Worm (Caenorhabditis elegans): ENCODE data around the gene pals-34.

Gene pals-34

ce11 chrV:7928660-7929059 lies 27.6 kb downstream of the pals-34 start, which contains the start of gene srsx-5:
TSS of gene srsx-5 (plus strand) at chrV:7928960.
- TF ChIP-seq akir-1 (GFP tag; optimal IDR thresholded peaks at IDR 0.05) (no peak), ztf-28 (GFP tag; IDR thresholded peaks at IDR 0.05) (no peak), ztf-25 (GFP tag; IDR thresholded peaks at IDR 0.05) (no peak), ceh-40 (GFP tag; IDR thresholded peaks at IDR 0.05) (no peak), D2030.7 (GFP tag; IDR thresholded peaks at IDR 0.05) (no peak), madf-8 (GFP tag; conservative IDR thresholded peaks at IDR 0.05) (no peak), F33H1.4 (GFP tag; IDR thresholded peaks at IDR 0.05) (no peak), ama-1 (optimal IDR thresholded peaks at IDR 0.05) (no peak), ama-1 (GFP tag; optimal IDR thresholded peaks at IDR 0.05) (no peak), ets-4 (GFP tag; optimal IDR thresholded peaks at IDR 0.05) (no peak), Y67H2A.10 (GFP tag; conservative IDR thresholded peaks at IDR 0.05) (no peak), tbx-9 (tag; optimal IDR thresholded peaks at IDR 0.05; ENCODE audit: borderline replicate concordance) (no peak), hrde-1 (tag; optimal IDR thresholded peaks at IDR 0.05; ENCODE audit: borderline replicate concordance) (no peak), tlf-1 (GFP tag; optimal IDR thresholded peaks at IDR 0.05) (no peak), mes-4 (tag; optimal IDR thresholded peaks at IDR 0.05) (no peak), sdz-38 (tag; optimal IDR thresholded peaks at IDR 0.05) (no peak), lir-1 (GFP tag; conservative IDR thresholded peaks at IDR 0.05) (no peak), C06A6.2 (GFP tag; conservative IDR thresholded peaks at IDR 0.05) (no peak), attf-6 (GFP tag; IDR thresholded peaks at IDR 0.05) (no peak), lin-40 (tag; optimal IDR thresholded peaks at IDR 0.05) (no peak)

- TF ChIP-seq atf-7 (tag; optimal IDR thresholded peaks at IDR 0.05) (no peak), aptf-3 (GFP tag; IDR thresholded peaks at IDR 0.05) (no peak), T26A5.8 (tag; optimal IDR thresholded peaks at IDR 0.05) (no peak), ztf-28 (GFP tag; IDR thresholded peaks at IDR 0.05) (no peak), K12H6.12 (tag; optimal IDR thresholded peaks at IDR 0.05) (no peak), lsl-1 (GFP tag; optimal IDR thresholded peaks at IDR 0.05) (no peak), pha-4 (tag; optimal IDR thresholded peaks at IDR 0.05) (no peak), F22D6.2 (tag; optimal IDR thresholded peaks at IDR 0.05) (no peak), him-1 (tag; optimal IDR thresholded peaks at IDR 0.05) (no peak), athp-1 (tag; optimal IDR thresholded peaks at IDR 0.05) (no peak), lin-26 (GFP tag; IDR thresholded peaks at IDR 0.05) (no peak), mes-4 (tag; optimal IDR thresholded peaks at IDR 0.05) (no peak), F39B2.1 (GFP tag; IDR thresholded peaks at IDR 0.05) (no peak), mxl-1 (tag; optimal IDR thresholded peaks at IDR 0.05) (no peak), tbp1 (GFP tag; optimal IDR thresholded peaks at IDR 0.05) (no peak), gei-17 (GFP tag; optimal IDR thresholded peaks at IDR 0.05) (no peak), madf-8 (GFP tag; conservative IDR thresholded peaks at IDR 0.05) (no peak), attf-3 (GFP tag; conservative IDR thresholded peaks at IDR 0.05) (no peak), mcd-1 (GFP tag; IDR thresholded peaks at IDR 0.05) (no peak), rcor-1 (GFP tag; IDR thresholded peaks at IDR 0.05) (no peak)
Observed at ce11 chrV:7926784-7927183, 29.5 kb downstream of the pals-34 start, which contains the start of gene srsx-6. TSS of gene srsx-6 (plus strand) at chrV:7927084.

- TF ChIP-seq madf-3 (GFP tag; IDR thresholded peaks at IDR 0.05) (no peak), D2030.7 (GFP tag; IDR thresholded peaks at IDR 0.05) (no peak), mxl-1 (tag; optimal IDR thresholded peaks at IDR 0.05) (no peak), F39B2.1 (GFP tag; IDR thresholded peaks at IDR 0.05) (no peak), tlf-1 (GFP tag; optimal IDR thresholded peaks at IDR 0.05) (no peak), ceh-58 (GFP tag; IDR thresholded peaks at IDR 0.05) (no peak), rpc-1 (optimal IDR thresholded peaks at IDR 0.05) (no peak), rpc-1 (tag; optimal IDR thresholded peaks at IDR 0.05) (no peak), ztf-3 (GFP tag; optimal IDR thresholded peaks at IDR 0.05) (no peak), F33H1.4 (GFP tag; IDR thresholded peaks at IDR 0.05) (no peak), C17E4.6 (GFP tag; IDR thresholded peaks at IDR 0.05) (no peak), pha-4 (tag; optimal IDR thresholded peaks at IDR 0.05) (no peak), ztf-18 (tag; optimal IDR thresholded peaks at IDR 0.05) (no peak), ceh-40 (GFP tag; IDR thresholded peaks at IDR 0.05) (no peak), snpc-1.1 (tag; optimal IDR thresholded peaks at IDR 0.05; ENCODE audit: insufficient read depth) (no peak)
Observed at ce11 chrV:7925483-7925882, 30.8 kb downstream of the pals-34 start, which contains the start of gene srsx-7. TSS of gene srsx-7 (plus strand) at chrV:7925783.
